Worm (Caenorhabditis elegans) whole organism, mixed stage, embryonic: ENCODE measurements around the gene F32D8.15.

Source experiments
- M03D4.4 ChIP-seq: sonication (generic microtip); optimal IDR thresholded peaks from 2 replicates; lab custom pipeline; 2017; ENCODE audit warnings: mild to moderate bottlenecking, missing genetic modification characterization, missing compliant biosample characterization
- bed-3 ChIP-seq: fragments of 200-800 bp; sonication (Bioruptor generic); optimal IDR thresholded peaks from 3 replicates; lab custom pipeline; 2018; ENCODE audit warnings: mild to moderate bottlenecking, missing genetic modification characterization, moderate library complexity, missing compliant biosample characterization
- blmp-1 ChIP-seq: fragments of 150-350 bp; optimal IDR thresholded peaks from 2 replicates; lab custom pipeline; 2014; ENCODE audit warnings: missing biosample characterization, missing genetic modification characterization
- ceh-39 ChIP-seq: fragments of 150-350 bp; optimal IDR thresholded peaks from 2 replicates; lab custom pipeline; 2014; ENCODE audit warnings: missing biosample characterization, missing genetic modification characterization
- ceh-83 ChIP-seq: fragments of 200-800 bp; sonication (Bioruptor generic); optimal IDR thresholded peaks from 2 replicates; lab custom pipeline; 2018; ENCODE audit warnings: mild to moderate bottlenecking, missing genetic modification characterization, missing compliant biosample characterization
- ces-1 ChIP-seq: fragments of 150-350 bp; optimal IDR thresholded peaks from 2 replicates; lab custom pipeline; 2014; ENCODE audit warnings: missing biosample characterization, missing genetic modification reagents, missing genetic modification characterization
- cnd-1 ChIP-seq: fragments of 200-800 bp; sonication (Bioruptor generic); optimal IDR thresholded peaks from 2 replicates; lab custom pipeline; 2018; ENCODE audit warnings: mild to moderate bottlenecking, missing genetic modification characterization, missing compliant biosample characterization
- drap-1 ChIP-seq: fragments of 200-800 bp; sonication (Bioruptor generic); optimal IDR thresholded peaks from 3 replicates; lab custom pipeline; 2018; ENCODE audit warnings: mild to moderate bottlenecking, missing genetic modification characterization, missing compliant biosample characterization
- elt-1 ChIP-seq: sonication (generic microtip); optimal IDR thresholded peaks from 2 replicates; lab custom pipeline; 2017; ENCODE audit warnings: missing genetic modification characterization, mild to moderate bottlenecking, missing compliant biosample characterization, antibody characterized with exemption, moderate library complexity, borderline replicate concordance; ENCODE audit not compliant: insufficient read depth
- flh-1 ChIP-seq: fragments of 200-800 bp; sonication (Bioruptor generic); optimal IDR thresholded peaks from 2 replicates; lab custom pipeline; 2018; ENCODE audit warnings: mild to moderate bottlenecking, missing genetic modification characterization, moderate library complexity, missing compliant biosample characterization
- ham-2 ChIP-seq: fragments of 200-800 bp; sonication (Bioruptor generic); optimal IDR thresholded peaks from 2 replicates; lab custom pipeline; 2018; ENCODE audit warnings: mild to moderate bottlenecking, missing genetic modification characterization, missing compliant biosample characterization
- hlh-1 ChIP-seq: fragments of 150-350 bp; optimal IDR thresholded peaks from 2 replicates; lab custom pipeline; 2014; ENCODE audit warnings: missing biosample characterization, missing genetic modification reagents, missing genetic modification characterization
- lin-13 ChIP-seq: fragments of 150-350 bp; optimal IDR thresholded peaks from 2 replicates; lab custom pipeline; 2014; ENCODE audit warnings: missing biosample characterization, missing genetic modification characterization
- lin-32 ChIP-seq: fragments of 200-800 bp; sonication (Bioruptor generic); optimal IDR thresholded peaks from 2 replicates; lab custom pipeline; 2018; ENCODE audit warnings: mild to moderate bottlenecking, missing genetic modification characterization, missing compliant biosample characterization
- lsy-2 ChIP-seq: fragments of 150-350 bp; optimal IDR thresholded peaks from 2 replicates; lab custom pipeline; 2014; ENCODE audit warnings: missing biosample characterization, missing genetic modification characterization
- mab-5 ChIP-seq: fragments of 150-350 bp; optimal IDR thresholded peaks from 2 replicates; lab custom pipeline; 2014; ENCODE audit warnings: missing biosample characterization, missing genetic modification characterization
- mep-1 ChIP-seq: fragments of 150-350 bp; optimal IDR thresholded peaks from 2 replicates; lab custom pipeline; 2017; ENCODE audit warnings: missing biosample characterization, missing genetic modification reagents, missing genetic modification characterization, inconsistent platforms
- mls-2 ChIP-seq: sonication (generic microtip); optimal IDR thresholded peaks from 2 replicates; lab custom pipeline; 2016; ENCODE audit warnings: mild to moderate bottlenecking, missing genetic modification characterization, moderate library complexity, missing compliant biosample characterization
- nhr-12 ChIP-seq: fragments of 150-350 bp; optimal IDR thresholded peaks from 2 replicates; lab custom pipeline; 2014; ENCODE audit warnings: missing biosample characterization, missing genetic modification characterization
- nhr-2 ChIP-seq: fragments of 150-350 bp; optimal IDR thresholded peaks from 2 replicates; lab custom pipeline; 2014; ENCODE audit warnings: missing biosample characterization, missing genetic modification characterization
- nhr-237 ChIP-seq: fragments of 150-350 bp; optimal IDR thresholded peaks from 2 replicates; lab custom pipeline; 2014; ENCODE audit warnings: missing biosample characterization, missing genetic modification characterization
- nhr-28 ChIP-seq: fragments of 150-350 bp; optimal IDR thresholded peaks from 2 replicates; lab custom pipeline; 2014; ENCODE audit warnings: missing biosample characterization, missing genetic modification characterization
- nhr-76 ChIP-seq: sonication (generic microtip); optimal IDR thresholded peaks from 2 replicates; lab custom pipeline; 2017; ENCODE audit warnings: missing biosample characterization, missing genetic modification characterization
- sem-2 ChIP-seq: fragments of 200-800 bp; sonication (Bioruptor generic); optimal IDR thresholded peaks from 2 replicates; lab custom pipeline; 2018; ENCODE audit warnings: mild to moderate bottlenecking, missing genetic modification characterization, missing compliant biosample characterization
- snpc-4 ChIP-seq: fragments of 150-350 bp; optimal IDR thresholded peaks from 2 replicates; lab custom pipeline; 2014; ENCODE audit warnings: missing biosample characterization, missing genetic modification characterization
- sptf-1 ChIP-seq: sonication (generic microtip); optimal IDR thresholded peaks from 2 replicates; lab custom pipeline; 2017; ENCODE audit warnings: mild to moderate bottlenecking, missing genetic modification characterization, moderate library complexity, missing compliant biosample characterization
- tbx-8 ChIP-seq: fragments of 200-800 bp; sonication (Bioruptor generic); optimal IDR thresholded peaks from 2 replicates; lab custom pipeline; 2018; ENCODE audit warnings: mild to moderate bottlenecking, missing genetic modification characterization, moderate library complexity, missing compliant biosample characterization
- unc-120 ChIP-seq: sonication (generic microtip); optimal IDR thresholded peaks from 2 replicates; lab custom pipeline; 2017; ENCODE audit warnings: missing genetic modification characterization, missing compliant biosample characterization; ENCODE audit not compliant: poor library complexity, severe bottlenecking
- unc-39 ChIP-seq: fragments of 150-350 bp; optimal IDR thresholded peaks from 2 replicates; lab custom pipeline; 2014; ENCODE audit warnings: missing biosample characterization, missing genetic modification characterization
- unc-62 ChIP-seq: fragments of 150-350 bp; optimal IDR thresholded peaks from 2 replicates; lab custom pipeline; 2014; ENCODE audit warnings: missing biosample characterization, missing genetic modification reagents, missing genetic modification characterization
- zip-8 ChIP-seq: fragments of 150-350 bp; optimal IDR thresholded peaks from 2 replicates; lab custom pipeline; 2014; ENCODE audit warnings: missing biosample characterization, missing genetic modification characterization
- ztf-11 ChIP-seq: fragments of 150-350 bp; optimal IDR thresholded peaks from 2 replicates; lab custom pipeline; 2014; ENCODE audit warnings: missing biosample characterization, missing genetic modification characterization

The F32D8.15 gene

ce11 chrV:10898107-10898506 lies 5.7 kb upstream of the F32D8.15 start, which contains the start of gene F32D8.7:
F32D8.7 (plus strand) TSS chrV:10898435.
- TF ChIP-seq nhr-76 (tag; lab: Kevin White, UChicago) (no peak), unc-62 (GFP tag; lab: Kevin White, UChicago) (peak; percentile 15), nhr-28 (tag; lab: Kevin White, UChicago) (no peak)
- TF ChIP-seq, all 35 proteins: peak for 1

- TF ChIP-seq elt-1 (tag; lab: Kevin White, UChicago), result peak; percentile 64
- TF ChIP-seq zip-8 (tag; lab: Kevin White, UChicago), result no peak
Measured at ce11 chrV:10898629-10899028, 5.2 kb upstream of the F32D8.15 start.

ce11 chrV:10901125-10901524 lies 2.7 kb upstream of the F32D8.15 start, which contains the start of gene spp-16:
spp-16 (minus strand) TSS chrV:10901303.
- TF ChIP-seq blmp-1 (tag; lab: Kevin White, UChicago), result no peak
- TF ChIP-seq tbx-8 (GFP tag; lab: Kevin White, UChicago), result no peak
- TF ChIP-seq ztf-11 (tag; lab: Kevin White, UChicago), result no peak
- TF ChIP-seq nhr-2 (tag; lab: Kevin White, UChicago), result no peak
- no peak for TF ChIP-seq hlh-1 (tag; lab: Kevin White, UChicago)
- no peak for TF ChIP-seq cnd-1 (tag; lab: Kevin White, UChicago)
- TF ChIP-seq lsy-2 (tag; lab: Kevin White, UChicago), result no peak

- no peak for TF ChIP-seq mls-2 (tag; lab: Kevin White, UChicago)
- no peak for TF ChIP-seq tbx-8 (GFP tag; lab: Kevin White, UChicago)
- no peak for TF ChIP-seq snpc-4 (tag; lab: Kevin White, UChicago)
- TF ChIP-seq nhr-2 (tag; lab: Kevin White, UChicago), result no peak
- no peak for TF ChIP-seq M03D4.4 (tag; lab: Kevin White, UChicago)
- no peak for TF ChIP-seq mep-1
- TF ChIP-seq blmp-1 (tag; lab: Kevin White, UChicago), result no peak
- no peak for TF ChIP-seq nhr-12 (tag; lab: Kevin White, UChicago)
- no peak for TF ChIP-seq nhr-237 (tag; lab: Kevin White, UChicago)
- no peak for TF ChIP-seq mab-5 (tag; lab: Kevin White, UChicago)
- TF ChIP-seq sptf-1 (tag; lab: Kevin White, UChicago), result no peak
- no peak for TF ChIP-seq cnd-1 (tag; lab: Kevin White, UChicago)
- no peak for TF ChIP-seq unc-39 (tag; lab: Kevin White, UChicago)
- no peak for TF ChIP-seq flh-1 (GFP tag; lab: Kevin White, UChicago)
- TF ChIP-seq drap-1, result no peak
- TF ChIP-seq zip-8 (tag; lab: Kevin White, UChicago), result no peak
- TF ChIP-seq bed-3, result no peak
- TF ChIP-seq nhr-76 (tag; lab: Kevin White, UChicago), result no peak
Measured at ce11 chrV:10902682-10903081, 1.2 kb upstream of the F32D8.15 start, which contains the start of gene F32D8.8. F32D8.8 (minus strand) TSS chrV:10902782.

DNA sequence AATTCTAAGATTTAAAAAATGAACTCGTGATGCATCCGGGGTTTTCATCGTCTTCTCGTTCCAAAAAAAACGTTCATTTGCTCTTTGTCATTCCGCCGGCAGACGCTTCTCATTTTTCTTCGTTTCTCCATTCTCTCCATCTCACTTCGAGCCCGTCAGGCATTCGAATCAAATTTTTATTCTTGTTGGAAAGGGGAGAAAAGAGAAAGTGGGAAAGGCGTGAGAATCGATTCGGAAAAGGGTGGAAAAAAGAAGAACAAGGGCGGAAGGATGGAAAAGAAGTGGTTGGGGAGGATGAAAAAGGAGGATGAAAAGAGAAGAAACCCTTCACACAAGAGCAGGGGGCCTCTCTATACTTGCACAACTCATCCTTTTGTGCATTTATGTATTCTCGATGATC lies 947 bp downstream of the F32D8.15 start:
- TF ChIP-seq ham-2 (GFP tag; lab: Kevin White, UChicago) (no peak), lin-13 (tag; lab: Kevin White, UChicago) (no peak), nhr-28 (tag; lab: Kevin White, UChicago) (no peak), unc-39 (tag; lab: Kevin White, UChicago) (no peak), drap-1 (no peak), ztf-11 (tag; lab: Kevin White, UChicago) (no peak), ceh-83 (no peak), ces-1 (GFP tag; lab: Kevin White, UChicago) (peak; percentile 68), unc-120 (tag; lab: Kevin White, UChicago) (peak; percentile 6), hlh-1 (tag; lab: Kevin White, UChicago) (no peak), sem-2 (GFP tag; lab: Kevin White, UChicago) (no peak), snpc-4 (tag; lab: Kevin White, UChicago) (no peak), nhr-2 (tag; lab: Kevin White, UChicago) (no peak), lin-32 (GFP tag; lab: Kevin White, UChicago) (no peak), ceh-39 (tag; lab: Kevin White, UChicago) (no peak)
